Fruit fly (Drosophila melanogaster) whole organism, adult: ENCODE data around the gene olf413.

Experiments used
- CG11617 ChIP-seq: fragments of 200-800 bp; sonication (Bioruptor generic); optimal IDR thresholded peaks from 2 replicates; lab custom pipeline; 2017; ENCODE audit warnings: mild to moderate bottlenecking, missing biosample characterization, missing genetic modification reagents, missing genetic modification characterization
- CG12768 ChIP-seq: fragments of 200-800 bp; sonication (Bioruptor generic); optimal IDR thresholded peaks from 2 replicates; lab custom pipeline; 2017; ENCODE audit warnings: missing biosample characterization, missing genetic modification characterization, mild to moderate bottlenecking, moderate library complexity, missing genetic modification reagents
- CG14711 ChIP-seq: fragments of 200-800 bp; sonication (Bioruptor generic); optimal IDR thresholded peaks from 2 replicates; lab custom pipeline; 2018; ENCODE audit warnings: missing biosample characterization, mild to moderate bottlenecking, missing genetic modification characterization, moderate library complexity
- CG1620 ChIP-seq: fragments of 200-800 bp; sonication (Bioruptor generic); optimal IDR thresholded peaks from 2 replicates; lab custom pipeline; 2016; ENCODE audit warnings: missing biosample characterization, missing genetic modification characterization
- CG33017 ChIP-seq: fragments of 200-800 bp; sonication (Bioruptor generic); optimal IDR thresholded peaks from 2 replicates; lab custom pipeline; 2018; ENCODE audit warnings: missing biosample characterization, mild to moderate bottlenecking, missing genetic modification characterization, moderate library complexity
- CG5204 ChIP-seq: fragments of 200-800 bp; sonication (Bioruptor generic); optimal IDR thresholded peaks from 2 replicates; lab custom pipeline; 2016; ENCODE audit warnings: missing biosample characterization, missing genetic modification characterization
- CG7045 ChIP-seq: fragments of 200-800 bp; sonication (Bioruptor generic); optimal IDR thresholded peaks from 2 replicates; lab custom pipeline; 2017; ENCODE audit warnings: missing biosample characterization, mild to moderate bottlenecking, missing genetic modification characterization
- CG7101 ChIP-seq: fragments of 200-800 bp; sonication (Bioruptor generic); optimal IDR thresholded peaks from 2 replicates; lab custom pipeline; 2018; ENCODE audit warnings: missing biosample characterization, mild to moderate bottlenecking, missing genetic modification characterization, moderate library complexity
- Clk ChIP-seq: fragments of 200-800 bp; sonication (Bioruptor generic); optimal IDR thresholded peaks from 2 replicates; lab custom pipeline; 2017; ENCODE audit warnings: missing biosample characterization, missing genetic modification characterization
- Crg-1 ChIP-seq: fragments of 200-800 bp; sonication (Bioruptor generic); optimal IDR thresholded peaks from 2 replicates; lab custom pipeline; 2016; ENCODE audit warnings: missing biosample characterization, missing genetic modification characterization
- Hr96 ChIP-seq: fragments of 200-800 bp; sonication (Bioruptor generic); optimal IDR thresholded peaks from 2 replicates; lab custom pipeline; 2016; ENCODE audit warnings: missing biosample characterization, missing genetic modification characterization
- Mnt ChIP-seq: fragments of 200-800 bp; sonication (Bioruptor generic); optimal IDR thresholded peaks from 2 replicates; lab custom pipeline; 2016; ENCODE audit warnings: missing biosample characterization, mild to moderate bottlenecking, missing genetic modification characterization
- bab1 ChIP-seq: fragments of 200-800 bp; sonication (Bioruptor generic); optimal IDR thresholded peaks from 3 replicates; lab custom pipeline; 2019; ENCODE audit warnings: missing biosample characterization, mild to moderate bottlenecking, missing genetic modification characterization, moderate library complexity
- cic ChIP-seq: fragments of 200-800 bp; sonication (Bioruptor generic); optimal IDR thresholded peaks from 2 replicates; lab custom pipeline; 2017; ENCODE audit warnings: missing biosample characterization, mild to moderate bottlenecking, missing genetic modification characterization, moderate library complexity
- cnc ChIP-seq, 2 experiments: fragments of >200 bp; optimal IDR thresholded peaks; 2 replicates each; lab custom pipeline; 2017
- kay ChIP-seq: fragments of 200-800 bp; sonication (Bioruptor generic); peaks from one replicate; lab custom pipeline; 2016; ENCODE audit warnings: missing biosample characterization, missing genetic modification characterization, borderline replicate concordance
- ovo ChIP-seq: fragments of 200-800 bp; sonication (Bioruptor generic); optimal IDR thresholded peaks from 2 replicates; lab custom pipeline; 2016; ENCODE audit warnings: missing biosample characterization, missing genetic modification characterization
- pad ChIP-seq: fragments of 200-800 bp; sonication (Bioruptor generic); optimal IDR thresholded peaks from 3 replicates; lab custom pipeline; 2017; ENCODE audit warnings: missing biosample characterization, missing genetic modification characterization, mild to moderate bottlenecking, moderate library complexity, missing genetic modification reagents
- tj ChIP-seq: fragments of 200-800 bp; sonication (Bioruptor generic); optimal IDR thresholded peaks from 3 replicates; lab custom pipeline; 2017; ENCODE audit warnings: missing biosample characterization, mild to moderate bottlenecking, missing genetic modification characterization, moderate library complexity
- toe ChIP-seq: fragments of 200-800 bp; sonication (Bioruptor generic); optimal IDR thresholded peaks from 2 replicates; lab custom pipeline; 2016; ENCODE audit warnings: missing biosample characterization, missing genetic modification characterization

olf413 gene

dm6 chr3L:22146824-22147604 is 11.1 kb downstream of the olf413 start:
- TF ChIP-seq pad, result no peak
- no peak for TF ChIP-seq CG7045 (GFP tag; lab: Kevin White, UChicago)

dm6 chr3L:22147673-22148072 is 11.8 kb downstream of the olf413 start:
- no peak for TF ChIP-seq CG5204
- TF ChIP-seq cnc (optimal IDR thresholded peaks at IDR 0.05; lab: Kevin White, UChicago), result no peak
- TF ChIP-seq CG1620 (GFP tag; lab: Kevin White, UChicago), result no peak
- no peak for TF ChIP-seq ovo (GFP tag; lab: Kevin White, UChicago)
- no peak for TF ChIP-seq Mnt (GFP tag; lab: Kevin White, UChicago)
- no peak for TF ChIP-seq kay (GFP tag; lab: Kevin White, UChicago)

- TF ChIP-seq pad (no peak), CG1620 (GFP tag; lab: Kevin White, UChicago) (no peak), toe (GFP tag; lab: Kevin White, UChicago) (no peak), bab1 (GFP tag; lab: Kevin White, UChicago) (no peak), CG14711 (tag; lab: Kevin White, UChicago) (no peak), CG5204 (no peak), cnc (optimal IDR thresholded peaks at IDR 0.05; lab: Kevin White, UChicago) (no peak)
Observed at dm6 chr3L:22151528-22151927, 15.6 kb downstream of the olf413 start.

dm6 chr3L:22157644-22158043 is 21.8 kb downstream of the olf413 start:
- TF ChIP-seq bab1 (GFP tag; lab: Kevin White, UChicago), result no peak
- TF ChIP-seq cic (GFP tag; lab: Kevin White, UChicago), result no peak
- TF ChIP-seq CG7045 (GFP tag; lab: Kevin White, UChicago), result no peak
- no peak for TF ChIP-seq CG7101 (tag; lab: Kevin White, UChicago)

- TF ChIP-seq CG7045 (GFP tag; lab: Kevin White, UChicago) (no peak), Clk (GFP tag; lab: Kevin White, UChicago) (no peak), Hr96 (GFP tag; lab: Kevin White, UChicago) (no peak), CG7101 (tag; lab: Kevin White, UChicago) (no peak), kay (GFP tag; lab: Kevin White, UChicago) (no peak), CG14711 (tag; lab: Kevin White, UChicago) (no peak), CG11617 (GFP tag; lab: Kevin White, UChicago) (no peak), ovo (GFP tag; lab: Kevin White, UChicago) (no peak), CG12768 (GFP tag; lab: Kevin White, UChicago) (no peak), CG33017 (tag; lab: Kevin White, UChicago) (no peak), cic (GFP tag; lab: Kevin White, UChicago) (no peak), pad (no peak), toe (GFP tag; lab: Kevin White, UChicago) (no peak), Mnt (GFP tag; lab: Kevin White, UChicago) (no peak), Crg-1 (GFP tag; lab: Kevin White, UChicago) (no peak), cnc (optimal IDR thresholded peaks at IDR 0.05; lab: Kevin White, UChicago) (no peak), CG5204 (no peak), CG1620 (GFP tag; lab: Kevin White, UChicago) (no peak), tj (no peak), bab1 (GFP tag; lab: Kevin White, UChicago) (no peak)
Observed at dm6 chr3L:22159307-22159706, 23.4 kb downstream of the olf413 start.

- TF ChIP-seq CG12768 (GFP tag; lab: Kevin White, UChicago), result no peak
- no peak for TF ChIP-seq Clk (GFP tag; lab: Kevin White, UChicago)
- no peak for TF ChIP-seq ovo (GFP tag; lab: Kevin White, UChicago)
- TF ChIP-seq kay (GFP tag; lab: Kevin White, UChicago), result no peak
Observed at dm6 chr3L:22161872-22162271, 26.0 kb downstream of the olf413 start.

dm6 chr3L:22162555-22162954 is 26.7 kb downstream of the olf413 start:
- no peak for TF ChIP-seq CG14711 (tag; lab: Kevin White, UChicago)
- no peak for TF ChIP-seq cic (GFP tag; lab: Kevin White, UChicago)
- TF ChIP-seq toe (GFP tag; lab: Kevin White, UChicago), result no peak
- no peak for TF ChIP-seq Clk (GFP tag; lab: Kevin White, UChicago)
- TF ChIP-seq CG12768 (GFP tag; lab: Kevin White, UChicago), result no peak
- no peak for TF ChIP-seq kay (GFP tag; lab: Kevin White, UChicago)
- no peak for TF ChIP-seq Mnt (GFP tag; lab: Kevin White, UChicago)
- no peak for TF ChIP-seq CG1620 (GFP tag; lab: Kevin White, UChicago)
- TF ChIP-seq bab1 (GFP tag; lab: Kevin White, UChicago), result no peak
- TF ChIP-seq cnc (optimal IDR thresholded peaks at IDR 0.05; lab: Kevin White, UChicago), result no peak
- TF ChIP-seq CG7101 (tag; lab: Kevin White, UChicago), result no peak
- TF ChIP-seq pad, result no peak
- no peak for TF ChIP-seq Hr96 (GFP tag; lab: Kevin White, UChicago)
- TF ChIP-seq ovo (GFP tag; lab: Kevin White, UChicago), result no peak
- TF ChIP-seq CG33017 (tag; lab: Kevin White, UChicago), result no peak
- no peak for TF ChIP-seq CG5204
- TF ChIP-seq CG7045 (GFP tag; lab: Kevin White, UChicago), result no peak
- TF ChIP-seq tj, result no peak
